Worm (Caenorhabditis elegans): ENCODE measurements around the gene F35D2.3.

F35D2.3 gene

ce11 chrII:7570820-7571219, 415 bp downstream of the F35D2.3 start:
- TF ChIP-seq ceh-9 (tag; optimal IDR thresholded peaks at IDR 0.05), result no peak
- no peak for TF ChIP-seq sox-2 (GFP tag; IDR thresholded peaks at IDR 0.05)
- no peak for TF ChIP-seq ceh-19 (GFP tag; optimal IDR thresholded peaks at IDR 0.05)
- TF ChIP-seq npax-4 (tag; optimal IDR thresholded peaks at IDR 0.05), result no peak
- no peak for TF ChIP-seq fkh-6 (tag; optimal IDR thresholded peaks at IDR 0.05)
- no peak for TF ChIP-seq unc-86 (tag; optimal IDR thresholded peaks at IDR 0.05)
- no peak for TF ChIP-seq ceh-22 (tag; optimal IDR thresholded peaks at IDR 0.05)
- TF ChIP-seq dve-1 (tag; optimal IDR thresholded peaks at IDR 0.05), result no peak
- no peak for TF ChIP-seq hlh-15 (tag; optimal IDR thresholded peaks at IDR 0.05)
- no peak for TF ChIP-seq hlh-6 (tag; optimal IDR thresholded peaks at IDR 0.05)
- no peak for TF ChIP-seq ceh-24 (tag; optimal IDR thresholded peaks at IDR 0.05)
- TF ChIP-seq Y22D7AL.16 (tag; optimal IDR thresholded peaks at IDR 0.05), result no peak
- TF ChIP-seq madf-2 (tag; optimal IDR thresholded peaks at IDR 0.05), result no peak
- no peak for TF ChIP-seq ceh-6 (GFP tag; optimal IDR thresholded peaks at IDR 0.05)

ce11 chrII:7574143-7574542, 3.7 kb downstream of the F35D2.3 start, which contains the start of gene F35D2.2:
Gene F35D2.2 (plus strand): TSS chrII:7574443.
- no peak for TF ChIP-seq ceh-14 (tag; optimal IDR thresholded peaks at IDR 0.05)

ce11 chrII:7575614-7576013, 5.2 kb downstream of the F35D2.3 start, which contains the start of gene F35D2.1:
Gene F35D2.1 (plus strand): TSS chrII:7575914.
- TF ChIP-seq ceh-31 (tag; optimal IDR thresholded peaks at IDR 0.05) (no peak), sox-2 (GFP tag; IDR thresholded peaks at IDR 0.05) (no peak), ref-2 (tag; optimal IDR thresholded peaks at IDR 0.05) (no peak), unc-3 (GFP tag; conservative IDR thresholded peaks at IDR 0.05) (no peak), unc-3 (tag; optimal IDR thresholded peaks at IDR 0.05) (no peak)

ce11 chrII:7577412-7577811, 7.0 kb downstream of the F35D2.3 start, which contains the start of gene F35D2.6:
Gene F35D2.6 (plus strand): TSS chrII:7577712.
- no peak for TF ChIP-seq ceh-18 (tag; optimal IDR thresholded peaks at IDR 0.05)
- TF ChIP-seq ceh-22 (tag; optimal IDR thresholded peaks at IDR 0.05), result no peak
- TF ChIP-seq rnt-1 (tag; optimal IDR thresholded peaks at IDR 0.05), result no peak
- no peak for TF ChIP-seq lim-6 (tag; optimal IDR thresholded peaks at IDR 0.05)
- no peak for TF ChIP-seq ceh-24 (tag; optimal IDR thresholded peaks at IDR 0.05)
- TF ChIP-seq unc-42 (tag; optimal IDR thresholded peaks at IDR 0.05), result no peak
- no peak for TF ChIP-seq ref-2 (tag; optimal IDR thresholded peaks at IDR 0.05)
- no peak for TF ChIP-seq hlh-30 (tag; optimal IDR thresholded peaks at IDR 0.05; ENCODE audit: insufficient read depth)
- TF ChIP-seq madf-2 (tag; optimal IDR thresholded peaks at IDR 0.05), result no peak
- no peak for TF ChIP-seq F13H6.1 (tag; optimal IDR thresholded peaks at IDR 0.05)
- no peak for TF ChIP-seq zip-5 (tag; optimal IDR thresholded peaks at IDR 0.05)
- TF ChIP-seq sox-4 (tag; optimal IDR thresholded peaks at IDR 0.05), result no peak
- TF ChIP-seq mec-3 (tag; optimal IDR thresholded peaks at IDR 0.05; ENCODE audit: borderline replicate concordance), result no peak
- no peak for TF ChIP-seq ttx-3 (tag; optimal IDR thresholded peaks at IDR 0.05)
- no peak for TF ChIP-seq C38D4.7 (GFP tag; optimal IDR thresholded peaks at IDR 0.05)
- no peak for TF ChIP-seq hlh-15 (tag; optimal IDR thresholded peaks at IDR 0.05)
- no peak for TF ChIP-seq ceh-2 (tag; optimal IDR thresholded peaks at IDR 0.05)
- no peak for TF ChIP-seq nfya-1 (tag; optimal IDR thresholded peaks at IDR 0.05)
- TF ChIP-seq syd-9 (tag; optimal IDR thresholded peaks at IDR 0.05), result no peak

ce11 chrII:7583555-7583954, 13.2 kb downstream of the F35D2.3 start, which contains the start of gene mks-3:
Gene mks-3 (minus strand): TSS chrII:7583655.
- TF ChIP-seq unc-42 (tag; optimal IDR thresholded peaks at IDR 0.05) (no peak), ceh-45 (GFP tag; IDR thresholded peaks at IDR 0.05) (no peak), Y22D7AL.16 (tag; optimal IDR thresholded peaks at IDR 0.05) (no peak), syd-9 (tag; optimal IDR thresholded peaks at IDR 0.05) (no peak), dmd-4 (tag; optimal IDR thresholded peaks at IDR 0.05; ENCODE audit: borderline replicate concordance) (no peak), ceh-48 (tag; optimal IDR thresholded peaks at IDR 0.05) (no peak), npax-4 (tag; optimal IDR thresholded peaks at IDR 0.05) (no peak)

Measured in whole organism, late embryonic.